Fruit fly (Drosophila melanogaster) whole organism, wandering third instar larva: Measurements from ENCODE around the gene emc.

Experiments used
- Abd-B ChIP-seq: fragments of >200 bp; optimal IDR thresholded peaks from 2 replicates; lab custom pipeline; 2017; ENCODE audit warnings: missing biosample characterization, missing genetic modification characterization
- CG9705 ChIP-seq: fragments of 200-800 bp; sonication (Bioruptor generic); optimal IDR thresholded peaks from 2 replicates; lab custom pipeline; 2018; ENCODE audit warnings: missing biosample characterization, mild to moderate bottlenecking, missing genetic modification characterization
- Dif ChIP-seq: fragments of 200-275, 200-300 bp; sonication (Bioruptor generic); optimal IDR thresholded peaks from 2 replicates; lab custom pipeline; 2018; ENCODE audit warnings: missing biosample characterization, missing genetic modification characterization; ENCODE audit not compliant: partially characterized antibody
- HLH106 ChIP-seq: fragments of 200-800 bp; optimal IDR thresholded peaks from 3 replicates; lab custom pipeline; 2019; ENCODE audit warnings: missing biosample characterization, mild to moderate bottlenecking, missing genetic modification characterization, moderate library complexity
- Hr78 ChIP-seq: fragments of >200 bp; optimal IDR thresholded peaks from 2 replicates; lab custom pipeline; 2017; ENCODE audit warnings: missing biosample characterization, missing genetic modification characterization
- Hr83 ChIP-seq: fragments of 200-300 bp; sonication (Bioruptor generic); optimal IDR thresholded peaks from 2 replicates; lab custom pipeline; 2016; ENCODE audit warnings: missing biosample characterization, mild to moderate bottlenecking, missing genetic modification characterization, moderate library complexity; ENCODE audit not compliant: poor library complexity, severe bottlenecking
- Jra ChIP-seq: sonication (Bioruptor generic); optimal IDR thresholded peaks from 2 replicates; lab custom pipeline; 2016; ENCODE audit warnings: missing biosample characterization, missing genetic modification characterization
- Mio ChIP-seq: sonication (Bioruptor generic); optimal IDR thresholded peaks from 2 replicates; lab custom pipeline; 2016; ENCODE audit warnings: missing biosample characterization, missing genetic modification characterization
- Myc ChIP-seq: fragments of >200 bp; optimal IDR thresholded peaks from 2 replicates; lab custom pipeline; 2017
- OdsH ChIP-seq: fragments of 200-800 bp; sonication (Bioruptor generic); optimal IDR thresholded peaks from 2 replicates; lab custom pipeline; 2016; ENCODE audit warnings: missing biosample characterization, mild to moderate bottlenecking, missing genetic modification characterization
- Rel ChIP-seq, 2 experiments: fragments of 200-800 bp; sonication (Bioruptor generic) in 1 of 2; optimal IDR thresholded peaks; 2 replicates in 1 of 2; 3 replicates in 1 of 2; lab custom pipeline; 2016 to 2019; ENCODE audit warnings: mild to moderate bottlenecking in 2 of 2, missing biosample characterization in 2 of 2, missing genetic modification characterization in 2 of 2, moderate library complexity in 1 of 2
- Sp1 ChIP-seq: fragments of 200-800 bp; sonication (Bioruptor generic); optimal IDR thresholded peaks from 3 replicates; lab custom pipeline; 2019; ENCODE audit warnings: missing biosample characterization, mild to moderate bottlenecking, missing genetic modification characterization, moderate library complexity
- Vsx2 ChIP-seq: fragments of 200-300, 225-300 bp; sonication (Bioruptor generic); optimal IDR thresholded peaks from 2 replicates; lab custom pipeline; 2018; ENCODE audit warnings: missing biosample characterization, missing genetic modification characterization; ENCODE audit not compliant: partially characterized antibody
- br ChIP-seq: fragments of 200-800 bp; sonication (Bioruptor generic); optimal IDR thresholded peaks from 2 replicates; lab custom pipeline; 2016; ENCODE audit warnings: missing biosample characterization, missing genetic modification characterization
- dl ChIP-seq, 2 experiments: fragments of 175-275, 200-275 bp in 1 of 2; fragments of 200-275 bp in 1 of 2; sonication (Bioruptor generic); optimal IDR thresholded peaks; lab custom pipeline; 2018; ENCODE audit warnings: mild to moderate bottlenecking in 2 of 2, missing biosample characterization in 2 of 2, missing genetic modification characterization in 2 of 2, moderate library complexity in 2 of 2; ENCODE audit not compliant: partially characterized antibody in 2 of 2, insufficient read depth in 1 of 2
- ey ChIP-seq: fragments of 200-800 bp; sonication (Bioruptor generic); optimal IDR thresholded peaks from 2 replicates; lab custom pipeline; 2016; ENCODE audit warnings: missing biosample characterization, missing genetic modification characterization
- foxo ChIP-seq, 2 experiments: fragments of 200-800 bp; sonication (Bioruptor generic); optimal IDR thresholded peaks; 2 replicates in 1 of 2; 3 replicates in 1 of 2; lab custom pipeline; 2016 to 2017; ENCODE audit warnings: missing biosample characterization in 2 of 2, missing genetic modification characterization in 2 of 2
- fru ChIP-seq: fragments of 200-800 bp; sonication (Bioruptor generic); optimal IDR thresholded peaks from 3 replicates; lab custom pipeline; 2016; ENCODE audit warnings: missing biosample characterization, mild to moderate bottlenecking, missing genetic modification characterization
- h ChIP-seq: fragments of 200-800 bp; sonication (Bioruptor generic); optimal IDR thresholded peaks from 3 replicates; lab custom pipeline; 2016; ENCODE audit warnings: missing biosample characterization, mild to moderate bottlenecking, missing genetic modification characterization
- jim ChIP-seq: fragments of 175-275, 200-325 bp; sonication (Bioruptor generic); optimal IDR thresholded peaks from 2 replicates; lab custom pipeline; 2016; ENCODE audit warnings: missing biosample characterization, mild to moderate bottlenecking, missing genetic modification characterization
- lola ChIP-seq: fragments of >200 bp; optimal IDR thresholded peaks from 2 replicates; lab custom pipeline; 2017; ENCODE audit warnings: missing biosample characterization, missing genetic modification characterization
- psq ChIP-seq: fragments of 200-800 bp; sonication (Bioruptor generic); optimal IDR thresholded peaks from 3 replicates; lab custom pipeline; 2017; ENCODE audit warnings: missing biosample characterization, mild to moderate bottlenecking, missing genetic modification characterization, moderate library complexity
- rgr ChIP-seq: fragments of 200-800 bp; sonication (Bioruptor generic); optimal IDR thresholded peaks from 3 replicates; lab custom pipeline; 2016; ENCODE audit warnings: missing biosample characterization, mild to moderate bottlenecking, missing genetic modification characterization
- sage ChIP-seq: fragments of 200-800 bp; sonication (Bioruptor generic); optimal IDR thresholded peaks from 2 replicates; lab custom pipeline; 2016; ENCODE audit warnings: missing biosample characterization, mild to moderate bottlenecking, missing genetic modification characterization
- tai ChIP-seq: sonication (Bioruptor generic); optimal IDR thresholded peaks from 2 replicates; lab custom pipeline; 2016; ENCODE audit warnings: missing biosample characterization, missing genetic modification characterization
- usp ChIP-seq: fragments of >200 bp; optimal IDR thresholded peaks from 2 replicates; lab custom pipeline; 2017; ENCODE audit warnings: missing biosample characterization, missing genetic modification characterization

The emc gene

dm6 chr3L:701798-702635, 47.2 kb upstream of the emc start:
- no peak for TF ChIP-seq rgr (GFP tag; lab: Kevin White, UChicago)
- TF ChIP-seq, all 38 proteins: peak for 0

DNA sequence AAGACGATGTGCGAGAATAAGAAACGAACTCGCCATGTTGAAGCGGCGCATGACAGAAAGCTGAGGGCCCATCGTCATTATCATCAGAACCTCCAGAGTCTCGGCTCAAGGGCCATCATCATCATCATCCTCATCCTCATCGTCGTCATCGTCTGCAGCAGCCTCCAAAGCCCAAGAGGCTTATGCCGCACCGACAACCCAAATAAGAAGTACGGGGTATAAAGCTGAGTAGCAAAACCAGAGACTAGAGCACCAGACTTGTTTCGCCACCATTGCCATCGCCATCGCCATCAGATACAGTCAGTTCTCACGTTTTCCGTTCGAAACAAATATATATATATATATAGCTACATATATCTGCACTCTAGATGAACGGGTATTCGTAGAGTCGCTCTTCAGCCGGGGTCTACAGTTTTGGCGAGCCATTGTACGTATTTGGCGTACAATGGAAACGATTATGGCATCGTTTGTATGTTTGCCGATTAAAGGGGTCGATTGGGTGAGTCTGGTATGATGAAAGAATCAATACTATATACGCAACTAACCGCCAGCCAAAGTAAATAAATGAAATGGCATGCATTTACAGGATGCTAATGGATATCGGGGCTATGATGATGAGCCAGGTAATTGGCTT, 45.9 kb upstream of the emc start:
- no peak for TF ChIP-seq fru (GFP tag; lab: Kevin White, UChicago)
- no peak for TF ChIP-seq tai (GFP tag; lab: Kevin White, UChicago)
- no peak for TF ChIP-seq h (GFP tag; lab: Kevin White, UChicago)
- TF ChIP-seq psq (GFP tag; lab: Kevin White, UChicago): no peak
- no peak for TF ChIP-seq Rel (GFP tag; optimal IDR thresholded peaks at IDR 0.05; lab: Kevin White, UChicago)
- TF ChIP-seq Rel (tag; optimal IDR thresholded peaks at IDR 0.05; lab: Kevin White, UChicago): no peak
- TF ChIP-seq CG9705 (GFP tag; lab: Kevin White, UChicago): no peak
- no peak for TF ChIP-seq OdsH (GFP tag; lab: Kevin White, UChicago)
- TF ChIP-seq Hr78 (GFP tag; lab: Kevin White, UChicago): no peak
- TF ChIP-seq jim (GFP tag; lab: Kevin White, UChicago): no peak
- no peak for TF ChIP-seq sage (GFP tag; lab: Kevin White, UChicago)
- no peak for TF ChIP-seq lola (GFP tag; lab: Kevin White, UChicago)
- no peak for TF ChIP-seq Jra (GFP tag; lab: Kevin White, UChicago)
- TF ChIP-seq Abd-B (GFP tag; lab: Kevin White, UChicago): no peak
- no peak for TF ChIP-seq Vsx2
- TF ChIP-seq br (GFP tag; lab: Kevin White, UChicago): no peak
- TF ChIP-seq HLH106 (tag; lab: Kevin White, UChicago): no peak
- TF ChIP-seq Myc (lab: Kevin White, UChicago): no peak
- TF ChIP-seq, all 38 proteins: peak for 0

- TF ChIP-seq ey (no peak), Abd-B (GFP tag; lab: Kevin White, UChicago) (no peak), foxo (GFP tag; optimal IDR thresholded peaks at IDR 0.05; lab: Kevin White, UChicago) (peak in 1 of 2 experiments; percentile 23), Jra (GFP tag; lab: Kevin White, UChicago) (no peak), Rel (GFP tag; optimal IDR thresholded peaks at IDR 0.05; lab: Kevin White, UChicago) (no peak), Rel (tag; optimal IDR thresholded peaks at IDR 0.05; lab: Kevin White, UChicago) (no peak), h (GFP tag; lab: Kevin White, UChicago) (peak; percentile 5), Sp1 (GFP tag; lab: Kevin White, UChicago) (peak; percentile 5), br (GFP tag; lab: Kevin White, UChicago) (no peak), Mio (no peak), rgr (GFP tag; lab: Kevin White, UChicago) (peak; percentile 15), sage (GFP tag; lab: Kevin White, UChicago) (no peak), fru (GFP tag; lab: Kevin White, UChicago) (peak; percentile 16), Dif (GFP tag; lab: Kevin White, UChicago) (no peak), Myc (lab: Kevin White, UChicago) (no peak), CG9705 (GFP tag; lab: Kevin White, UChicago) (no peak), OdsH (GFP tag; lab: Kevin White, UChicago) (peak; percentile 20), usp (GFP tag; lab: Kevin White, UChicago) (no peak), Hr83 (GFP tag; lab: Kevin White, UChicago) (no peak)
These were observed 44.3 kb upstream of the emc start for dm6 chr3L:704661-705543.

DNA sequence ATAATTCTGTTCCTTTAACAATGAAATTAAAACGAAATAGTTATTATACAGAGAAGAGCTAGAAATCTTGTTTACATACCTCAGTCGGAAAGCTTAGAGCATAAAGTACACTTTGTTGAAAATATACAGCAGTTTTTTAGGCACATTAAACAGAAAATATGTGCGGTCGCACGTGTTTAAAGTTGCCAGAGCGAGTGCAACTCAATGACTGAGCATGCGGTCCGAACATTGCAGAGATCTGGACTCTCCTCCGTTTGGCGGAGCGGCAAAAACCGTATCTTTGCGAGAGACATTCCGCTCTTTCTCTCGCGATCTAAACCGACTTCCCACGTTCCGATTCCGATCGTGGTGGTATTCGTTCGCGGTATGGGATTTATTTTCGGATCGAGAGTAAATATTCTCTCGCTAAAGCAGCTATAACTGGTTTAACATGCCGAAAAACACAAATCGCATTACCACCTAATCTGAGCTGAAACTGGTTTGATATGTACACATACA, 41.2 kb upstream of the emc start, which contains the start of gene CG13895:
TSS of gene CG13895 (minus strand) at position 214 of the 498 bp plus-strand sequence.
- TF ChIP-seq Dif (GFP tag; lab: Kevin White, UChicago) (peak; percentile 63), dl (GFP tag; optimal IDR thresholded peaks at IDR 0.05; lab: Kevin White, UChicago; ENCODE audit: insufficient read depth in 1 of 2, partially characterized antibody in 2 of 2) (peak; percentile 18 to 59), foxo (GFP tag; optimal IDR thresholded peaks at IDR 0.05; lab: Kevin White, UChicago) (no peak), Vsx2 (no peak), Sp1 (GFP tag; lab: Kevin White, UChicago) (peak; percentile 8)
- TF ChIP-seq, all 38 proteins: peak for 3
